Worm (Caenorhabditis elegans) whole organism, mixed stage, embryonic: ENCODE results near the gene hsb-1.

Experiments used
- ceh-39 ChIP-seq: fragments of 150-350 bp; optimal IDR thresholded peaks from 2 replicates; lab custom pipeline; 2014; ENCODE audit warnings: missing biosample characterization, missing genetic modification characterization
- ces-1 ChIP-seq: fragments of 150-350 bp; optimal IDR thresholded peaks from 2 replicates; lab custom pipeline; 2014; ENCODE audit warnings: missing biosample characterization, missing genetic modification reagents, missing genetic modification characterization
- lin-13 ChIP-seq: fragments of 150-350 bp; optimal IDR thresholded peaks from 2 replicates; lab custom pipeline; 2014; ENCODE audit warnings: missing biosample characterization, missing genetic modification characterization
- mab-5 ChIP-seq: fragments of 150-350 bp; optimal IDR thresholded peaks from 2 replicates; lab custom pipeline; 2014; ENCODE audit warnings: missing biosample characterization, missing genetic modification characterization
- mep-1 ChIP-seq: fragments of 150-350 bp; optimal IDR thresholded peaks from 2 replicates; lab custom pipeline; 2017; ENCODE audit warnings: missing biosample characterization, missing genetic modification reagents, missing genetic modification characterization, inconsistent platforms
- nhr-12 ChIP-seq: fragments of 150-350 bp; optimal IDR thresholded peaks from 2 replicates; lab custom pipeline; 2014; ENCODE audit warnings: missing biosample characterization, missing genetic modification characterization
- nhr-237 ChIP-seq: fragments of 150-350 bp; optimal IDR thresholded peaks from 2 replicates; lab custom pipeline; 2014; ENCODE audit warnings: missing biosample characterization, missing genetic modification characterization
- nhr-28 ChIP-seq: fragments of 150-350 bp; optimal IDR thresholded peaks from 2 replicates; lab custom pipeline; 2014; ENCODE audit warnings: missing biosample characterization, missing genetic modification characterization
- nhr-76 ChIP-seq: sonication (generic microtip); optimal IDR thresholded peaks from 2 replicates; lab custom pipeline; 2017; ENCODE audit warnings: missing biosample characterization, missing genetic modification characterization
- pha-4 ChIP-seq: fragments of 150-350 bp; optimal IDR thresholded peaks from 2 replicates; lab custom pipeline; 2018; ENCODE audit warnings: missing biosample characterization, missing genetic modification reagents, missing genetic modification characterization
- snpc-4 ChIP-seq: fragments of 150-350 bp; optimal IDR thresholded peaks from 2 replicates; lab custom pipeline; 2014; ENCODE audit warnings: missing biosample characterization, missing genetic modification characterization
- sptf-1 ChIP-seq: sonication (generic microtip); optimal IDR thresholded peaks from 2 replicates; lab custom pipeline; 2017; ENCODE audit warnings: mild to moderate bottlenecking, missing genetic modification characterization, moderate library complexity, missing compliant biosample characterization
- unc-39 ChIP-seq: fragments of 150-350 bp; optimal IDR thresholded peaks from 2 replicates; lab custom pipeline; 2014; ENCODE audit warnings: missing biosample characterization, missing genetic modification characterization
- unc-62 ChIP-seq: fragments of 150-350 bp; optimal IDR thresholded peaks from 2 replicates; lab custom pipeline; 2014; ENCODE audit warnings: missing biosample characterization, missing genetic modification reagents, missing genetic modification characterization

DNA sequence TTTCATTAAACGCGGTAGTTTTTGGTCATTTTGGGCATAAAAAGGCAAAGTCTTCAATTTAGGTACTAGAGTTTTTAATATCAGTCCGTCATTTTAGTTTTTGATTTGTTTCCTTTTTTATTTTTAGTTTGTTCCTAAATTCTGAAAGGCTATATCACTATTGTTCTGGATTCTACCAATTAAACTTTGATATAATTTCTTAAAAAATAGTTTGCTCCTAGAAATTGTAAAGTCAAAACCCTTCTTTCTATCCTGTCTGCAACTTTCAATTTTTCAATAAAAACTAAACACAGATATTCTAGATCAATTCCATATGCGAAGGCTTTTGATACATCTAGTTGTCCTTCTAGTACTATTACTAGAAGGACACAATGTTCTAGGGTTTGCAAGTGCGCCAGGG is 6.0 kb upstream of the hsb-1 start, which contains the start of gene K08E7.5:
- TF ChIP-seq nhr-237 (tag; lab: Kevin White, UChicago) (no peak), mep-1 (tag; lab: Kevin White, UChicago) (no peak), ceh-39 (tag; lab: Kevin White, UChicago) (no peak), mab-5 (tag; lab: Kevin White, UChicago) (no peak), ces-1 (GFP tag; lab: Kevin White, UChicago) (no peak), snpc-4 (tag; lab: Kevin White, UChicago) (no peak), unc-39 (tag; lab: Kevin White, UChicago) (no peak), nhr-12 (no peak), lin-13 (tag; lab: Kevin White, UChicago) (no peak), unc-62 (GFP tag; lab: Kevin White, UChicago) (no peak), nhr-28 (no peak), nhr-76 (tag; lab: Kevin White, UChicago) (no peak), pha-4 (tag; lab: Kevin White, UChicago) (no peak), sptf-1 (no peak)
